Fruit fly (Drosophila melanogaster) whole organism, adult: ENCODE measurements around the gene CG34117.

Source experiments
- CG11617 ChIP-seq: fragments of 200-800 bp; sonication (Bioruptor generic); optimal IDR thresholded peaks from 2 replicates; lab custom pipeline; 2017; ENCODE audit warnings: mild to moderate bottlenecking, missing biosample characterization, missing genetic modification reagents, missing genetic modification characterization
- CG12768 ChIP-seq: fragments of 200-800 bp; sonication (Bioruptor generic); optimal IDR thresholded peaks from 2 replicates; lab custom pipeline; 2017; ENCODE audit warnings: missing biosample characterization, missing genetic modification characterization, mild to moderate bottlenecking, moderate library complexity, missing genetic modification reagents
- CG33017 ChIP-seq: fragments of 200-800 bp; sonication (Bioruptor generic); optimal IDR thresholded peaks from 2 replicates; lab custom pipeline; 2018; ENCODE audit warnings: missing biosample characterization, mild to moderate bottlenecking, missing genetic modification characterization, moderate library complexity
- CG7045 ChIP-seq: fragments of 200-800 bp; sonication (Bioruptor generic); optimal IDR thresholded peaks from 2 replicates; lab custom pipeline; 2017; ENCODE audit warnings: missing biosample characterization, mild to moderate bottlenecking, missing genetic modification characterization
- CG7101 ChIP-seq: fragments of 200-800 bp; sonication (Bioruptor generic); optimal IDR thresholded peaks from 2 replicates; lab custom pipeline; 2018; ENCODE audit warnings: missing biosample characterization, mild to moderate bottlenecking, missing genetic modification characterization, moderate library complexity
- Clk ChIP-seq: fragments of 200-800 bp; sonication (Bioruptor generic); optimal IDR thresholded peaks from 2 replicates; lab custom pipeline; 2017; ENCODE audit warnings: missing biosample characterization, missing genetic modification characterization
- Crg-1 ChIP-seq: fragments of 200-800 bp; sonication (Bioruptor generic); optimal IDR thresholded peaks from 2 replicates; lab custom pipeline; 2016; ENCODE audit warnings: missing biosample characterization, missing genetic modification characterization
- Hr96 ChIP-seq: fragments of 200-800 bp; sonication (Bioruptor generic); optimal IDR thresholded peaks from 2 replicates; lab custom pipeline; 2016; ENCODE audit warnings: missing biosample characterization, missing genetic modification characterization
- Mnt ChIP-seq: fragments of 200-800 bp; sonication (Bioruptor generic); optimal IDR thresholded peaks from 2 replicates; lab custom pipeline; 2016; ENCODE audit warnings: missing biosample characterization, mild to moderate bottlenecking, missing genetic modification characterization
- tj ChIP-seq: fragments of 200-800 bp; sonication (Bioruptor generic); optimal IDR thresholded peaks from 3 replicates; lab custom pipeline; 2017; ENCODE audit warnings: missing biosample characterization, mild to moderate bottlenecking, missing genetic modification characterization, moderate library complexity
- toe ChIP-seq: fragments of 200-800 bp; sonication (Bioruptor generic); optimal IDR thresholded peaks from 2 replicates; lab custom pipeline; 2016; ENCODE audit warnings: missing biosample characterization, missing genetic modification characterization

- TF ChIP-seq toe (no peak), CG7045 (GFP tag; lab: Kevin White, UChicago) (no peak), CG7101 (tag; lab: Kevin White, UChicago) (no peak), Hr96 (GFP tag; lab: Kevin White, UChicago) (no peak), tj (GFP tag; lab: Kevin White, UChicago) (no peak), Mnt (GFP tag; lab: Kevin White, UChicago) (no peak), Crg-1 (no peak), CG12768 (GFP tag; lab: Kevin White, UChicago) (no peak), Clk (no peak), CG33017 (tag; lab: Kevin White, UChicago) (no peak), CG11617 (GFP tag; lab: Kevin White, UChicago) (no peak)
These were observed 18.9 kb downstream of the CG34117 start for dm6 chr3R:9380970-9381369.
